Worm (Caenorhabditis elegans) whole organism, mixed stage, embryonic: ENCODE measurements around the gene R03H10.7.
A peak's percentile ranks its signal among the peaks of the same experiment; 100 is the strongest.

ENCODE experiments used
- M03D4.4 ChIP-seq: sonication (generic microtip); optimal IDR thresholded peaks from 2 replicates; lab custom pipeline; 2017; ENCODE audit warnings: mild to moderate bottlenecking, missing genetic modification characterization, missing compliant biosample characterization
- bed-3 ChIP-seq: fragments of 200-800 bp; sonication (Bioruptor generic); optimal IDR thresholded peaks from 3 replicates; lab custom pipeline; 2018; ENCODE audit warnings: mild to moderate bottlenecking, missing genetic modification characterization, moderate library complexity, missing compliant biosample characterization
- blmp-1 ChIP-seq: fragments of 150-350 bp; optimal IDR thresholded peaks from 2 replicates; lab custom pipeline; 2014; ENCODE audit warnings: missing biosample characterization, missing genetic modification characterization
- ceh-39 ChIP-seq: fragments of 150-350 bp; optimal IDR thresholded peaks from 2 replicates; lab custom pipeline; 2014; ENCODE audit warnings: missing biosample characterization, missing genetic modification characterization
- ceh-43 ChIP-seq: fragments of 200-800 bp; sonication (Bioruptor generic); optimal IDR thresholded peaks from 2 replicates; lab custom pipeline; 2018; ENCODE audit warnings: mild to moderate bottlenecking, missing genetic modification characterization, moderate library complexity, missing compliant biosample characterization
- ceh-83 ChIP-seq: fragments of 200-800 bp; sonication (Bioruptor generic); optimal IDR thresholded peaks from 2 replicates; lab custom pipeline; 2018; ENCODE audit warnings: mild to moderate bottlenecking, missing genetic modification characterization, missing compliant biosample characterization
- ces-1 ChIP-seq: fragments of 150-350 bp; optimal IDR thresholded peaks from 2 replicates; lab custom pipeline; 2014; ENCODE audit warnings: missing biosample characterization, missing genetic modification reagents, missing genetic modification characterization
- cnd-1 ChIP-seq: fragments of 200-800 bp; sonication (Bioruptor generic); optimal IDR thresholded peaks from 2 replicates; lab custom pipeline; 2018; ENCODE audit warnings: mild to moderate bottlenecking, missing genetic modification characterization, missing compliant biosample characterization
- elt-1 ChIP-seq: sonication (generic microtip); optimal IDR thresholded peaks from 2 replicates; lab custom pipeline; 2017; ENCODE audit warnings: missing genetic modification characterization, mild to moderate bottlenecking, missing compliant biosample characterization, antibody characterized with exemption, moderate library complexity, borderline replicate concordance; ENCODE audit not compliant: insufficient read depth
- elt-3 ChIP-seq: fragments of 150-350 bp; optimal IDR thresholded peaks from 2 replicates; lab custom pipeline; 2014; ENCODE audit warnings: missing biosample characterization, missing genetic modification characterization
- flh-1 ChIP-seq: fragments of 200-800 bp; sonication (Bioruptor generic); optimal IDR thresholded peaks from 2 replicates; lab custom pipeline; 2018; ENCODE audit warnings: mild to moderate bottlenecking, missing genetic modification characterization, moderate library complexity, missing compliant biosample characterization
- ham-2 ChIP-seq: fragments of 200-800 bp; sonication (Bioruptor generic); optimal IDR thresholded peaks from 2 replicates; lab custom pipeline; 2018; ENCODE audit warnings: mild to moderate bottlenecking, missing genetic modification characterization, missing compliant biosample characterization
- lin-13 ChIP-seq: fragments of 150-350 bp; optimal IDR thresholded peaks from 2 replicates; lab custom pipeline; 2014; ENCODE audit warnings: missing biosample characterization, missing genetic modification characterization
- lin-32 ChIP-seq: fragments of 200-800 bp; sonication (Bioruptor generic); optimal IDR thresholded peaks from 2 replicates; lab custom pipeline; 2018; ENCODE audit warnings: mild to moderate bottlenecking, missing genetic modification characterization, missing compliant biosample characterization
- lsy-2 ChIP-seq: fragments of 150-350 bp; optimal IDR thresholded peaks from 2 replicates; lab custom pipeline; 2014; ENCODE audit warnings: missing biosample characterization, missing genetic modification characterization
- mab-5 ChIP-seq: fragments of 150-350 bp; optimal IDR thresholded peaks from 2 replicates; lab custom pipeline; 2014; ENCODE audit warnings: missing biosample characterization, missing genetic modification characterization
- mep-1 ChIP-seq: fragments of 150-350 bp; optimal IDR thresholded peaks from 2 replicates; lab custom pipeline; 2017; ENCODE audit warnings: missing biosample characterization, missing genetic modification reagents, missing genetic modification characterization, inconsistent platforms
- mls-2 ChIP-seq: sonication (generic microtip); optimal IDR thresholded peaks from 2 replicates; lab custom pipeline; 2016; ENCODE audit warnings: mild to moderate bottlenecking, missing genetic modification characterization, moderate library complexity, missing compliant biosample characterization
- nhr-12 ChIP-seq: fragments of 150-350 bp; optimal IDR thresholded peaks from 2 replicates; lab custom pipeline; 2014; ENCODE audit warnings: missing biosample characterization, missing genetic modification characterization
- nhr-2 ChIP-seq: fragments of 150-350 bp; optimal IDR thresholded peaks from 2 replicates; lab custom pipeline; 2014; ENCODE audit warnings: missing biosample characterization, missing genetic modification characterization
- nhr-237 ChIP-seq: fragments of 150-350 bp; optimal IDR thresholded peaks from 2 replicates; lab custom pipeline; 2014; ENCODE audit warnings: missing biosample characterization, missing genetic modification characterization
- nhr-28 ChIP-seq: fragments of 150-350 bp; optimal IDR thresholded peaks from 2 replicates; lab custom pipeline; 2014; ENCODE audit warnings: missing biosample characterization, missing genetic modification characterization
- nhr-76 ChIP-seq: sonication (generic microtip); optimal IDR thresholded peaks from 2 replicates; lab custom pipeline; 2017; ENCODE audit warnings: missing biosample characterization, missing genetic modification characterization
- pha-4 ChIP-seq: fragments of 150-350 bp; optimal IDR thresholded peaks from 2 replicates; lab custom pipeline; 2018; ENCODE audit warnings: missing biosample characterization, missing genetic modification reagents, missing genetic modification characterization
- sem-2 ChIP-seq: fragments of 200-800 bp; sonication (Bioruptor generic); optimal IDR thresholded peaks from 2 replicates; lab custom pipeline; 2018; ENCODE audit warnings: mild to moderate bottlenecking, missing genetic modification characterization, missing compliant biosample characterization
- snpc-4 ChIP-seq: fragments of 150-350 bp; optimal IDR thresholded peaks from 2 replicates; lab custom pipeline; 2014; ENCODE audit warnings: missing biosample characterization, missing genetic modification characterization
- sptf-1 ChIP-seq: sonication (generic microtip); optimal IDR thresholded peaks from 2 replicates; lab custom pipeline; 2017; ENCODE audit warnings: mild to moderate bottlenecking, missing genetic modification characterization, moderate library complexity, missing compliant biosample characterization
- tbx-8 ChIP-seq: fragments of 200-800 bp; sonication (Bioruptor generic); optimal IDR thresholded peaks from 2 replicates; lab custom pipeline; 2018; ENCODE audit warnings: mild to moderate bottlenecking, missing genetic modification characterization, moderate library complexity, missing compliant biosample characterization
- unc-120 ChIP-seq: sonication (generic microtip); optimal IDR thresholded peaks from 2 replicates; lab custom pipeline; 2017; ENCODE audit warnings: missing genetic modification characterization, missing compliant biosample characterization; ENCODE audit not compliant: poor library complexity, severe bottlenecking
- unc-39 ChIP-seq: fragments of 150-350 bp; optimal IDR thresholded peaks from 2 replicates; lab custom pipeline; 2014; ENCODE audit warnings: missing biosample characterization, missing genetic modification characterization
- unc-62 ChIP-seq: fragments of 150-350 bp; optimal IDR thresholded peaks from 2 replicates; lab custom pipeline; 2014; ENCODE audit warnings: missing biosample characterization, missing genetic modification reagents, missing genetic modification characterization
- zip-8 ChIP-seq: fragments of 150-350 bp; optimal IDR thresholded peaks from 2 replicates; lab custom pipeline; 2014; ENCODE audit warnings: missing biosample characterization, missing genetic modification characterization

Gene R03H10.7

DNA sequence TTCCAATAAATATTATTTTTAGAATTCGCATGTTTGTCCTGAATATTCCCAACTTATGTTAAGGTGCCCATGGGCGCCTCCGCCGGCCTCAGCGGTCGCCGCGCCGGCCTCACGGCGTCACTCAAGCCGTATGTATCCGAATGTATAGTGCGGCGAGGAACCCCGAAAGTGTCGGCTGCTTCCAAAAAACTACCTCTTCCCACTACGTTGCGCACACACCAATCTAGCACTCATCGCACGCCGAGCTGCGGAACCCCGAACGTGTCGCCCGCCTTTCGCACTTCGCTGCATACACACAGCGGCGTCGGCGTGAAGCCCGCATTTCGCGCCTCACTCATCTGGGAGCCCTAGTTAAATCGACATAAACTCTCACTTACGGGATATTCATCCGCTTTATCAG, 10.9 kb downstream of the R03H10.7 start:
- TF ChIP-seq mep-1 (tag; lab: Kevin White, UChicago) (no peak), blmp-1 (tag; lab: Kevin White, UChicago) (no peak), mab-5 (no peak), ceh-43 (no peak), nhr-28 (tag; lab: Kevin White, UChicago) (no peak), nhr-76 (tag; lab: Kevin White, UChicago) (no peak), ceh-39 (no peak), ces-1 (GFP tag; lab: Kevin White, UChicago) (no peak)

- TF ChIP-seq M03D4.4 (tag; lab: Kevin White, UChicago) (no peak), nhr-12 (tag; lab: Kevin White, UChicago) (no peak), bed-3 (GFP tag; lab: Kevin White, UChicago) (no peak), ces-1 (GFP tag; lab: Kevin White, UChicago) (no peak), zip-8 (tag; lab: Kevin White, UChicago) (no peak), blmp-1 (tag; lab: Kevin White, UChicago) (no peak), nhr-2 (tag; lab: Kevin White, UChicago) (no peak), tbx-8 (GFP tag; lab: Kevin White, UChicago) (no peak), sptf-1 (tag; lab: Kevin White, UChicago) (no peak), cnd-1 (no peak), lin-13 (tag; lab: Kevin White, UChicago) (no peak), nhr-237 (no peak), nhr-28 (tag; lab: Kevin White, UChicago) (no peak), flh-1 (GFP tag; lab: Kevin White, UChicago) (no peak), pha-4 (tag; lab: Kevin White, UChicago) (no peak)
Observed at ce11 chrII:4159570-4159969, 19.2 kb downstream of the R03H10.7 start.

DNA sequence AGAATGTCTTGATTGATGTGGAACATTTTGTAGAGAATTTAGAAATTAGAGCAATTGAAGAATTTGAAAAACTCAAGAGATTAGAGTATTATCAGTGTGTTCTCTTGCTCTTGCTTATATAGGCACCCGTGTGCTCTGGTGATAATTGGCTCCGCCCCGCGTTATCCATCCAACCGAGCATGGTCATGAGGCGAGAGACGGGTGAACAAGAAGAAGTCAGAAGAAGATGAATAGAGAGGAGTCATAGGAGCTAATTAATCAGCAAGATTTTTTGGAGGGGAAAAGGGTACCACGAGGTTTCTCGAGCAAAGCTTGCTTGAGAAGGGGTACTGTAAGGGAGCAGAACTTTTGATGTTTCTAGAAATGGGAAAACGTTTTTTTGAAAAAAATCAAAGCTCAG, 20.9 kb downstream of the R03H10.7 start:
- no peak for TF ChIP-seq unc-120 (tag; lab: Kevin White, UChicago)
- TF ChIP-seq tbx-8 (GFP tag; lab: Kevin White, UChicago), result no peak
- TF ChIP-seq unc-39 (tag; lab: Kevin White, UChicago), result no peak
- no peak for TF ChIP-seq nhr-2 (tag; lab: Kevin White, UChicago)
- TF ChIP-seq lsy-2, result no peak
- TF ChIP-seq ham-2, result no peak
- no peak for TF ChIP-seq mls-2

DNA sequence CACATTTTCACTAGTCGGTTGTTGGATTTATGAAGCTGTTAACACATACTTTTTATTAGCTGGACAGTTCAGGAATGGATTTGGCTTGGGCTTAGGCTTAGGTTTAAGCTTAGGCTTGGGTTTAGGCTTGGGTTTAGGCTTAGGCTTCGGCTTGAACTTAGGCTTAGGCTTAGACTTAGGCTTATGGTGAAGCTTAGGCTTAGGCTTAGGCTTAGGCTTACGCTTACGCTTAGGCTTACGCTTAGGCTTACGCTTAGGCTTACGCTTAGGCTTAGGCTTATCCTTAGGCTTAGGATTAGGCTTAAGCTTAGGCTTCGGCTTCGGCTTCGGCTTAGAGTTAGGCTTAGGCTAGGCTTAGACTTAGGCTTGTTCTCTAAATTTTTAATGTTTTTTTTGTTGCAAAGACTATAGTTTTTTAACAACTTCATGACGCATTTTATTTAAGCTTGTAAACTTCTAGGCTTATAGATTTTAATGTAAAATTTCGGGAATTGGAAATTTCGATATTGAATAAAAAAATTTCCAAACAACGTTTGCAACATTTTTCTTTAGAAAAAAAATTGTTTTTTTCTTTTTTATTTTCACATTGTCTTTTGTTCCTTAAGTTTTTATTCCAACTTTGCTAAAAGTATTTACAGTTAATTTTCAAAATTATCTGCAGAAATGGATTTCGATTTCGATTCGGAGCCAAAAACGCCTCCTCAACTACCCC, 23.5 kb downstream of the R03H10.7 start, which contains the start of gene R03H10.2:
TSS of gene R03H10.2 (plus strand) at position 662 of the 712 bp plus-strand sequence.
- TF ChIP-seq tbx-8 (GFP tag; lab: Kevin White, UChicago), result no peak
- TF ChIP-seq ham-2, result peak; percentile 83

DNA sequence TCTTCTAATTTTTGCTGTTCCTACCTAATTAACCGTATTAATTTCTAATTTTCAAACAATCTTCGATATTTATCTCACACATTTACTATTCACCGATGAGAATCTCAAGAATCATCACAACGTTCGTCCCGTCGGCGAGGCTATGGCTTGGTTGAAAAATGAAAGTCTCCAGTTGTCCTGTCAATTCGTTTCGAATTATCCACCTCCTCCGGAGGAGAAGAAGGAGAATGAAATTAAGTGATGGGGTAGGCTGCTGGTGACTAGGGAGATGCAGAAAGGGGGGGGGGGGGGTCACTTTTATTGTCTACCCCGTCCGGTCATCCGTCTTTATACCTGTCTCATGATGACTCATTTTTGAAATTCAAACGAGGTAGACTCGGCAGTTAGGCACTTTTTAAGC, 25.9 kb downstream of the R03H10.7 start:
- TF ChIP-seq lsy-2 (no peak), ceh-83 (GFP tag; lab: Kevin White, UChicago) (peak; percentile 54)

ce11 chrII:4151499-4152132, 27.1 kb downstream of the R03H10.7 start:
- TF ChIP-seq ceh-39, result no peak
- no peak for TF ChIP-seq mls-2
- TF ChIP-seq flh-1 (GFP tag; lab: Kevin White, UChicago), result no peak
- TF ChIP-seq elt-1, result peak; percentile 69
- no peak for TF ChIP-seq tbx-8 (GFP tag; lab: Kevin White, UChicago)
- TF ChIP-seq lin-13 (tag; lab: Kevin White, UChicago), result no peak
- TF ChIP-seq, all 35 proteins: peak for 1

DNA sequence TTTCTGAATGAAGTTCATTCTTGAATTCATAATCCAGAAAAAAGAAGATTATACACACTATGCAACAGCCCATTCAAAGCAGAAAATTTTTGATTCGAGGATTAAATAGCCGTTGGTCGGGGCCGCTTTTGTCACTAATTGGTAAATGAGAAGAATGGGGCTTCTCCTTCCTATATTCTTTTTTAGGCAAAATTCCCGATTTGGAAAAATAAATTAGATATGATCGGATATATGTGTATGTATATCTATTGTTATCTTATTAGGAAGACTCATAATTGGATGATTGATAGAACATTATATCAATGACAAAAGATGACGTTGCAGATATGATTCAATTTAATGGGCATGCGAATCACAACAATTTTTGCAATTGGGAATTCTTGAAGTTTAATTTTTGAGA, 28.5 kb downstream of the R03H10.7 start:
- TF ChIP-seq zip-8 (tag; lab: Kevin White, UChicago), result no peak
- TF ChIP-seq unc-120 (tag; lab: Kevin White, UChicago), result no peak
- no peak for TF ChIP-seq unc-39 (tag; lab: Kevin White, UChicago)
- TF ChIP-seq ceh-43, result no peak
- TF ChIP-seq sptf-1 (tag; lab: Kevin White, UChicago), result no peak
- no peak for TF ChIP-seq sem-2 (GFP tag; lab: Kevin White, UChicago)
- no peak for TF ChIP-seq cnd-1
- TF ChIP-seq elt-1, result no peak
- TF ChIP-seq nhr-28 (tag; lab: Kevin White, UChicago), result no peak
- no peak for TF ChIP-seq unc-62
- TF ChIP-seq nhr-76 (tag; lab: Kevin White, UChicago), result no peak
- TF ChIP-seq elt-3 (tag; lab: Kevin White, UChicago), result no peak
- no peak for TF ChIP-seq lin-32 (GFP tag; lab: Kevin White, UChicago)
- no peak for TF ChIP-seq nhr-2 (tag; lab: Kevin White, UChicago)
- no peak for TF ChIP-seq mab-5
- no peak for TF ChIP-seq ceh-83 (GFP tag; lab: Kevin White, UChicago)
- TF ChIP-seq snpc-4 (tag; lab: Kevin White, UChicago), result no peak
- TF ChIP-seq flh-1 (GFP tag; lab: Kevin White, UChicago), result no peak
- TF ChIP-seq lin-13 (tag; lab: Kevin White, UChicago), result no peak
